Worm (Caenorhabditis elegans) whole organism, L4 larva: ENCODE measurements around the gene pph-4.1.
"Not testable (repeated sequence)": the region's sequence is repeated elsewhere in the genome, so short reads cannot be mapped to it uniquely, and the experiment has no call there.

ENCODE experiments used
- D1046.2 ChIP-seq: fragments of 200-800 bp; sonication (Bioruptor generic); IDR thresholded peaks from 2 replicates; pipeline ENCODE4 v1.3.6; 2022; ENCODE audit warnings: missing genetic modification characterization, missing compliant biosample characterization
- R02D3.7 ChIP-seq: fragments of 150-350 bp; sonication (generic microtip); optimal IDR thresholded peaks from 3 replicates; lab custom pipeline; 2014; ENCODE audit warnings: missing biosample characterization, missing genetic modification characterization
- Y48G9A.11 ChIP-seq: fragments of 200-800 bp; sonication (Bioruptor generic); IDR thresholded peaks from 2 replicates; pipeline ENCODE4 v1.3.6; 2022; ENCODE audit warnings: missing genetic modification reagents, missing genetic modification characterization, missing compliant biosample characterization
- ZK337.2 ChIP-seq: fragments of 200-800 bp; sonication (Bioruptor generic); IDR thresholded peaks from 2 replicates; pipeline ENCODE4 v1.3.6; 2022; ENCODE audit warnings: missing genetic modification reagents, missing genetic modification characterization, missing compliant biosample characterization
- aha-1 ChIP-seq: fragments of 150-350 bp; peaks from one replicate; lab custom pipeline; 2014; ENCODE audit warnings: missing biosample characterization, missing genetic modification characterization
- attf-4 ChIP-seq: sonication (generic microtip); optimal IDR thresholded peaks from 3 replicates; lab custom pipeline; 2017; ENCODE audit warnings: missing biosample characterization, missing genetic modification characterization
- ceh-28 ChIP-seq: fragments of 150-350 bp; optimal IDR thresholded peaks from 2 replicates; lab custom pipeline; 2014; ENCODE audit warnings: missing biosample characterization, missing genetic modification reagents, missing genetic modification characterization
- ceh-32 ChIP-seq: sonication (generic microtip); optimal IDR thresholded peaks from 2 replicates; lab custom pipeline; 2016; ENCODE audit warnings: mild to moderate bottlenecking, missing genetic modification characterization, missing compliant biosample characterization; ENCODE audit not compliant: poor library complexity
- daf-12 ChIP-seq: fragments of 150-350 bp; optimal IDR thresholded peaks from 2 replicates; lab custom pipeline; 2014; ENCODE audit warnings: missing biosample characterization, missing genetic modification reagents, missing genetic modification characterization
- dmd-9 ChIP-seq: fragments of 200-800 bp; sonication (Bioruptor generic); IDR thresholded peaks from 2 replicates; pipeline ENCODE4 v1.3.6; 2022; ENCODE audit warnings: missing genetic modification reagents, missing genetic modification characterization, missing compliant biosample characterization
- hlh-30 ChIP-seq: sonication (generic microtip); optimal IDR thresholded peaks from 2 replicates; lab custom pipeline; 2017; ENCODE audit warnings: antibody characterized with exemption, mild to moderate bottlenecking, missing genetic modification characterization, missing compliant biosample characterization; ENCODE audit not compliant: insufficient read depth
- hmg-1.1 ChIP-seq: fragments of 200-800 bp; sonication (Bioruptor generic); IDR thresholded peaks from 2 replicates; pipeline ENCODE4 v1.3.6; 2022; ENCODE audit warnings: missing genetic modification reagents, missing genetic modification characterization, missing compliant biosample characterization
- jun-1 ChIP-seq: fragments of 150-350 bp; optimal IDR thresholded peaks from 2 replicates; lab custom pipeline; 2014; ENCODE audit warnings: missing biosample characterization, missing genetic modification reagents, missing genetic modification characterization
- lin-38 ChIP-seq: fragments of 200-800 bp; sonication (Bioruptor generic); IDR thresholded peaks from 2 replicates; pipeline ENCODE4 v1.3.6; 2022; ENCODE audit warnings: missing genetic modification reagents, missing genetic modification characterization, missing compliant biosample characterization
- mdt-29 ChIP-seq: fragments of 200-800 bp; sonication (Bioruptor generic); IDR thresholded peaks from 2 replicates; pipeline ENCODE4 v1.3.6; 2022; ENCODE audit warnings: missing genetic modification reagents, missing genetic modification characterization, missing compliant biosample characterization
- mes-2 ChIP-seq: sonication (generic microtip); optimal IDR thresholded peaks from 2 replicates; lab custom pipeline; 2016; ENCODE audit warnings: missing genotype, mild to moderate bottlenecking, missing genetic modification characterization, missing compliant biosample characterization; ENCODE audit not compliant: poor library complexity, severe bottlenecking
- mxl-2 ChIP-seq: fragments of 200-800 bp; sonication (Bioruptor generic); conservative IDR thresholded peaks from 2 replicates; pipeline ENCODE4 v1.3.6; 2022; ENCODE audit warnings: missing genetic modification reagents, missing genetic modification characterization, missing compliant biosample characterization
- mxl-3 ChIP-seq: fragments of 200-800 bp; sonication (Bioruptor generic); optimal IDR thresholded peaks from 2 replicates; lab custom pipeline; 2018; ENCODE audit warnings: mild to moderate bottlenecking, missing genetic modification characterization, missing compliant biosample characterization
- nhr-102 ChIP-seq: sonication (generic microtip); optimal IDR thresholded peaks from 2 replicates; lab custom pipeline; 2016; ENCODE audit warnings: mild to moderate bottlenecking, missing genetic modification characterization, moderate library complexity, missing compliant biosample characterization
- set-16 ChIP-seq: fragments of 200-800 bp; sonication (Bioruptor generic); IDR thresholded peaks from 2 replicates; pipeline ENCODE4 v1.3.6; 2022; ENCODE audit warnings: missing genetic modification reagents, missing genetic modification characterization, missing compliant biosample characterization
- snpc-1.2 ChIP-seq: fragments of 200-800 bp; sonication (Bioruptor generic); IDR thresholded peaks from 2 replicates; pipeline ENCODE4 v1.3.6; 2022; ENCODE audit warnings: missing genetic modification reagents, missing genetic modification characterization, missing compliant biosample characterization
- tra-1 ChIP-seq: fragments of 200-800 bp; sonication (Bioruptor generic); IDR thresholded peaks from 2 replicates; pipeline ENCODE4 v1.3.6; 2022; ENCODE audit warnings: missing genetic modification reagents, missing genetic modification characterization, missing compliant biosample characterization
- unc-62 ChIP-seq, 3 experiments: fragments of 150-350 bp in 1 of 3; sonication (generic microtip); optimal IDR thresholded peaks in 2 of 3; peaks in 1 of 3; 1 replicate in 1 of 3; 2 replicates in 2 of 3; lab custom pipeline; 2014 to 2017; ENCODE audit warnings: missing biosample characterization in 3 of 3, missing genetic modification characterization in 3 of 3, missing genetic modification reagents in 3 of 3, missing genotype in 1 of 3
- vab-7 ChIP-seq: fragments of 200-800 bp; sonication (Bioruptor generic); IDR thresholded peaks from 2 replicates; pipeline ENCODE4 v1.3.6; 2022; ENCODE audit warnings: missing genetic modification reagents, missing genetic modification characterization, missing compliant biosample characterization

pph-4.1 gene

ce11 chrIII:12399709-12400108 is 48.6 kb upstream of the pph-4.1 start (continued):
- TF ChIP-seq jun-1 (tag; lab: Kevin White, UChicago) (no peak), tra-1 (GFP tag; lab: Robert Waterston, UW) (0 out of 2 replicates have a peak, but pooled peaks have one; percentile 22), dmd-9 (GFP tag; lab: Robert Waterston, UW) (peak; percentile 51; the same call in 1 of the 2 replicates), mes-2 (tag; lab: Kevin White, UChicago) (peak; percentile 61), mxl-3 (GFP tag; lab: Kevin White, UChicago) (peak; percentile 39), hmg-1.1 (GFP tag; lab: Robert Waterston, UW) (peak; percentile 68), ceh-32 (tag; lab: Kevin White, UChicago) (no peak)

ce11 chrIII:12398468-12398867 is 47.3 kb upstream of the pph-4.1 start:
- TF ChIP-seq vab-7 (GFP tag; lab: Robert Waterston, UW) (no peak), aha-1 (tag; lab: Kevin White, UChicago) (peak; percentile 93), unc-62 (GFP tag; optimal IDR thresholded peaks at IDR 0.05 in 1 of 2; lab: Kevin White, UChicago) (peak in 1 of 2 experiments; percentile 55), unc-62 (tag; optimal IDR thresholded peaks at IDR 0.05; lab: Kevin White, UChicago) (no peak)

ce11 chrIII:12395085-12395484 is 43.9 kb upstream of the pph-4.1 start, which contains the start of gene Y49E10.10:
Gene Y49E10.10, plus strand, starts transcription at chrIII:12395465.
- TF ChIP-seq ceh-28 (tag; lab: Kevin White, UChicago) (peak; percentile 93), mxl-2 (GFP tag; lab: Robert Waterston, UW) (no peak)
- TF ChIP-seq, all 104 proteins: peak for 1

- peak; percentile 92 for TF ChIP-seq aha-1 (tag; lab: Kevin White, UChicago)
- no peak for TF ChIP-seq daf-12
Observed at ce11 chrIII:12388106-12388505, 37.0 kb upstream of the pph-4.1 start.

- 0 out of 2 replicates have a peak, but pooled peaks have one; percentile 34 for TF ChIP-seq set-16
Observed at ce11 chrIII:12387344-12387743, 36.2 kb upstream of the pph-4.1 start.

- TF ChIP-seq attf-4 (tag; lab: Kevin White, UChicago); mdt-29 (GFP tag; lab: Robert Waterston, UW); hlh-30 (tag; lab: Kevin White, UChicago): not testable (repeated sequence)
Observed at ce11 chrIII:12386597-12386996, 35.5 kb upstream of the pph-4.1 start, which contains the start of gene Y49E10.30. Gene Y49E10.30, plus strand, starts transcription at chrIII:12386897.

ce11 chrIII:12383709-12384108 is 32.6 kb upstream of the pph-4.1 start, which contains the start of gene Y49E10.4:
Gene Y49E10.4, minus strand, starts transcription at chrIII:12383809.
- not testable (repeated sequence) for TF ChIP-seq R02D3.7 (tag; lab: Kevin White, UChicago); nhr-102 (tag; lab: Kevin White, UChicago); unc-62 (GFP tag; optimal IDR thresholded peaks at IDR 0.05 in 1 of 2; lab: Kevin White, UChicago); unc-62 (tag; optimal IDR thresholded peaks at IDR 0.05; lab: Kevin White, UChicago)

- TF ChIP-seq D1046.2 (peak; percentile 35; the same call in 1 of the 2 replicates), ZK337.2 (GFP tag; lab: Robert Waterston, UW) (0 out of 2 replicates have a peak, but pooled peaks have one; percentile 24), set-16 (peak; percentile 57; the same call in 1 of the 2 replicates), Y48G9A.11 (GFP tag; lab: Robert Waterston, UW) (0 out of 2 replicates have a peak, but pooled peaks have one; percentile 55), lin-38 (GFP tag; lab: Robert Waterston, UW) (peak; percentile 90), snpc-1.2 (GFP tag; lab: Robert Waterston, UW) (0 out of 2 replicates have a peak, but pooled peaks have one; percentile 39)
Observed at ce11 chrIII:12382799-12383198, 31.7 kb upstream of the pph-4.1 start.
